Fruit fly (Drosophila melanogaster) whole organism: ENCODE results near the gene hzg.

Experiments
- CG8478 ChIP-seq: fragments of >200 bp; optimal IDR thresholded peaks from 2 replicates; lab custom pipeline; 2018; ENCODE audit warnings: inconsistent platforms
- Dll ChIP-seq: fragments of >200 bp; optimal IDR thresholded peaks from 2 replicates; lab custom pipeline; 2017
- pan ChIP-seq: fragments of >200 bp; optimal IDR thresholded peaks from 2 replicates; lab custom pipeline; 2017
- psq ChIP-seq: fragments of >200 bp; optimal IDR thresholded peaks from 2 replicates; lab custom pipeline; 2017
- usp ChIP-seq: fragments of >200 bp; optimal IDR thresholded peaks from 2 replicates; lab custom pipeline; 2017; ENCODE audit warnings: missing biosample characterization, missing genetic modification characterization, mixed read lengths

- no peak for TF ChIP-seq pan (lab: Kevin White, UChicago)
- TF ChIP-seq CG8478 = no peak
- no peak for TF ChIP-seq psq (lab: Kevin White, UChicago)
- no peak for TF ChIP-seq Dll
- TF ChIP-seq usp (GFP tag; lab: Kevin White, UChicago) = no peak
Observed at dm6 chr3L:16048722-16049459, 44.4 kb upstream of the hzg start.
